Fruit fly (Drosophila melanogaster) whole organism, embryonic: ENCODE measurements around the gene CG4968.

Experiments
- Asciz ChIP-seq: fragments of 200-800 bp; sonication (Bioruptor generic); optimal IDR thresholded peaks from 2 replicates; lab custom pipeline; 2017; ENCODE audit warnings: missing biosample characterization, mild to moderate bottlenecking, missing genetic modification characterization, missing genetic modification reagents
- Atf6 ChIP-seq: fragments of 200-800 bp; sonication (Bioruptor generic); IDR thresholded peaks from 2 replicates; pipeline ENCODE4 v1.3.6; 2022; ENCODE audit warnings: missing biosample characterization, missing genetic modification characterization
- BEAF-32 ChIP-seq: fragments of 200-800 bp; sonication (Bioruptor generic); optimal IDR thresholded peaks from 3 replicates; lab custom pipeline; 2017; ENCODE audit warnings: missing biosample characterization, missing genetic modification characterization, mild to moderate bottlenecking, moderate library complexity, missing genetic modification reagents
- CG10431 ChIP-seq: fragments of 200-800 bp; sonication (Bioruptor generic); optimal IDR thresholded peaks from 3 replicates; lab custom pipeline; 2018; ENCODE audit warnings: missing biosample characterization, mild to moderate bottlenecking, missing genetic modification characterization
- CG12071 ChIP-seq: fragments of 200-800 bp; sonication (Bioruptor generic); optimal IDR thresholded peaks from 3 replicates; lab custom pipeline; 2018; ENCODE audit warnings: missing biosample characterization, mild to moderate bottlenecking, missing genetic modification characterization
- CG12299 ChIP-seq: fragments of 200-800 bp; sonication (Bioruptor generic); optimal IDR thresholded peaks from 2 replicates; lab custom pipeline; 2018; ENCODE audit warnings: missing biosample characterization, mild to moderate bottlenecking, missing genetic modification characterization
- CG12942 ChIP-seq: fragments of 200-800 bp; sonication (Bioruptor generic); optimal IDR thresholded peaks from 3 replicates; lab custom pipeline; 2016; ENCODE audit warnings: missing biosample characterization, missing genetic modification characterization
- CG13123 ChIP-seq: fragments of 200-800 bp; sonication (Bioruptor generic); optimal IDR thresholded peaks from 2 replicates; lab custom pipeline; 2016; ENCODE audit warnings: missing biosample characterization, missing genetic modification characterization
- CG1647 ChIP-seq: fragments of 200-800 bp; sonication (Bioruptor generic); optimal IDR thresholded peaks from 3 replicates; lab custom pipeline; 2016; ENCODE audit warnings: missing biosample characterization, missing genetic modification characterization
- CG17829 ChIP-seq: fragments of 200-800 bp; optimal IDR thresholded peaks from 2 replicates; lab custom pipeline; 2019; ENCODE audit warnings: missing biosample characterization, mild to moderate bottlenecking, missing genetic modification characterization, moderate library complexity
- CG4424 ChIP-seq: fragments of 200-800 bp; sonication (Bioruptor generic); optimal IDR thresholded peaks from 3 replicates; lab custom pipeline; 2016; ENCODE audit warnings: missing biosample characterization, missing genetic modification characterization
- CG4617 ChIP-seq: fragments of 200-800 bp; sonication (Bioruptor generic); optimal IDR thresholded peaks from 3 replicates; lab custom pipeline; 2016; ENCODE audit warnings: missing biosample characterization, missing genetic modification characterization, borderline replicate concordance
- CG5953 ChIP-seq: fragments of 200-800 bp; sonication (Bioruptor generic); IDR thresholded peaks from 2 replicates; pipeline ENCODE4 v1.3.6; 2022; ENCODE audit warnings: missing biosample characterization, missing genetic modification characterization
- CG6654 ChIP-seq: fragments of 200-800 bp; sonication (Bioruptor generic); optimal IDR thresholded peaks from 2 replicates; lab custom pipeline; 2017; ENCODE audit warnings: missing biosample characterization, mild to moderate bottlenecking, missing genetic modification characterization
- CG6813 ChIP-seq: fragments of 200-800 bp; sonication (Bioruptor generic); optimal IDR thresholded peaks from 2 replicates; lab custom pipeline; 2017; ENCODE audit warnings: missing biosample characterization, missing genetic modification characterization, mild to moderate bottlenecking, moderate library complexity, missing genetic modification reagents
- CG9609 ChIP-seq: fragments of 200-800 bp; sonication (Bioruptor generic); optimal IDR thresholded peaks from 3 replicates; lab custom pipeline; 2016; ENCODE audit warnings: missing biosample characterization, missing genetic modification characterization
- Dbx ChIP-seq: fragments of 200-800 bp; sonication (Bioruptor generic); IDR thresholded peaks from 3 replicates; pipeline ENCODE4 v1.3.6; 2022; ENCODE audit warnings: missing biosample characterization, missing genetic modification characterization
- HLHmδ ChIP-seq: fragments of 200-800 bp; sonication (Bioruptor generic); optimal IDR thresholded peaks from 2 replicates; lab custom pipeline; 2018; ENCODE audit warnings: missing biosample characterization, mild to moderate bottlenecking, missing genetic modification characterization, moderate library complexity
- Hsf ChIP-seq: fragments of 200-800 bp; sonication (Bioruptor generic); optimal IDR thresholded peaks from 3 replicates; lab custom pipeline; 2016; ENCODE audit warnings: missing biosample characterization, missing genetic modification characterization
- Lpt ChIP-seq: fragments of >200 bp; optimal IDR thresholded peaks from 2 replicates; lab custom pipeline; 2018; ENCODE audit warnings: missing biosample characterization, missing genetic modification characterization
- MBD-R2 ChIP-seq: fragments of 200-800 bp; sonication (Bioruptor generic); IDR thresholded peaks from 2 replicates; pipeline ENCODE4 v1.3.6; 2022; ENCODE audit warnings: missing biosample characterization, missing genetic modification characterization
- Nf-YC ChIP-seq: fragments of 200-800 bp; optimal IDR thresholded peaks from 3 replicates; lab custom pipeline; 2019; ENCODE audit warnings: missing biosample characterization, mild to moderate bottlenecking, missing genetic modification characterization, moderate library complexity
- NfI ChIP-seq: fragments of 200-800 bp; sonication (Bioruptor generic); optimal IDR thresholded peaks from 3 replicates; lab custom pipeline; 2018; ENCODE audit warnings: missing biosample characterization, mild to moderate bottlenecking, missing genetic modification characterization, moderate library complexity
- Scr ChIP-seq: fragments of 200-800 bp; sonication (Bioruptor generic); IDR thresholded peaks from 2 replicates; pipeline ENCODE4 v1.3.6; 2022; ENCODE audit warnings: missing biosample characterization, missing genetic modification characterization; ENCODE audit not compliant: partially characterized antibody
- Six4 ChIP-seq: fragments of 200-800 bp; sonication (Bioruptor generic); optimal IDR thresholded peaks from 2 replicates; lab custom pipeline; 2016; ENCODE audit warnings: missing biosample characterization, missing genetic modification characterization
- Trl ChIP-seq, 3 experiments: fragments of >200 bp in 2 of 3; fragments of 200-800 bp in 1 of 3; sonication (Bioruptor generic) in 1 of 3; optimal IDR thresholded peaks; 2 replicates in 1 of 3; 3 replicates in 2 of 3; lab custom pipeline; 2016 to 2017; ENCODE audit warnings: missing biosample characterization in 1 of 3, missing genetic modification characterization in 1 of 3
- ac ChIP-seq: fragments of 200-800 bp; sonication (Bioruptor generic); optimal IDR thresholded peaks from 3 replicates; lab custom pipeline; 2017; ENCODE audit warnings: missing biosample characterization, mild to moderate bottlenecking, missing genetic modification characterization
- ase ChIP-seq: fragments of 200-800 bp; sonication (Bioruptor generic); IDR thresholded peaks from 3 replicates; pipeline ENCODE4 v1.3.6; 2022; ENCODE audit warnings: missing biosample characterization, missing genetic modification characterization
- ash1 ChIP-seq: fragments of 200-800 bp; sonication (Bioruptor generic); optimal IDR thresholded peaks from 2 replicates; lab custom pipeline; 2018; ENCODE audit warnings: missing biosample characterization, mild to moderate bottlenecking, missing genetic modification characterization
- bbx ChIP-seq: fragments of 200-800 bp; sonication (Bioruptor generic); IDR thresholded peaks from 2 replicates; pipeline ENCODE4 v1.3.6; 2022; ENCODE audit warnings: missing biosample characterization, missing genetic modification characterization; ENCODE audit not compliant: partially characterized antibody
- bigmax ChIP-seq: fragments of 200-800 bp; sonication (Bioruptor generic); optimal IDR thresholded peaks from 2 replicates; lab custom pipeline; 2018; ENCODE audit warnings: missing biosample characterization, mild to moderate bottlenecking, missing genetic modification characterization
- br ChIP-seq: fragments of >200 bp; optimal IDR thresholded peaks from 2 replicates; lab custom pipeline; 2017
- btn ChIP-seq: fragments of 200-800 bp; sonication (Bioruptor generic); optimal IDR thresholded peaks from 2 replicates; lab custom pipeline; 2016; ENCODE audit warnings: missing biosample characterization, missing genetic modification characterization
- da ChIP-seq: fragments of 200-800 bp; sonication (Bioruptor generic); optimal IDR thresholded peaks from 2 replicates; lab custom pipeline; 2016; ENCODE audit warnings: missing biosample characterization, missing genetic modification characterization
- ems ChIP-seq: fragments of 200-800 bp; sonication (Bioruptor generic); optimal IDR thresholded peaks from 3 replicates; lab custom pipeline; 2016; ENCODE audit warnings: missing biosample characterization, missing genetic modification characterization
- esg ChIP-seq: fragments of 200-800 bp; sonication (Bioruptor generic); conservative IDR thresholded peaks from 2 replicates; pipeline ENCODE4 v1.3.6; 2022; ENCODE audit warnings: missing biosample characterization, missing genetic modification characterization
- fd64A ChIP-seq: fragments of 200-800 bp; sonication (Bioruptor generic); optimal IDR thresholded peaks from 3 replicates; lab custom pipeline; 2018; ENCODE audit warnings: missing biosample characterization, mild to moderate bottlenecking, missing genetic modification characterization
- fd96Cb ChIP-seq: fragments of 200-800 bp; sonication (Bioruptor generic); optimal IDR thresholded peaks from 2 replicates; lab custom pipeline; 2018; ENCODE audit warnings: missing biosample characterization, mild to moderate bottlenecking, missing genetic modification characterization, moderate library complexity
- h ChIP-seq: fragments of >200 bp; optimal IDR thresholded peaks from 2 replicates; lab custom pipeline; 2017
- ken ChIP-seq: fragments of 200-800 bp; sonication (Bioruptor generic); IDR thresholded peaks from 3 replicates; pipeline ENCODE4 v1.3.6; 2022; ENCODE audit warnings: missing biosample characterization, missing genetic modification characterization
- lbe ChIP-seq: fragments of 200-800 bp; sonication (Bioruptor generic); optimal IDR thresholded peaks from 2 replicates; lab custom pipeline; 2016; ENCODE audit warnings: missing biosample characterization, mild to moderate bottlenecking, missing genetic modification characterization
- nmo ChIP-seq: fragments of 200-800 bp; sonication (Bioruptor generic); optimal IDR thresholded peaks from 2 replicates; lab custom pipeline; 2018; ENCODE audit warnings: missing biosample characterization, mild to moderate bottlenecking, missing genetic modification characterization, moderate library complexity
- odd ChIP-seq: fragments of 200-800 bp; sonication (Bioruptor generic); optimal IDR thresholded peaks from 2 replicates; lab custom pipeline; 2017; ENCODE audit warnings: missing biosample characterization, mild to moderate bottlenecking, missing genetic modification characterization
- pb ChIP-seq: fragments of 200-800 bp; sonication (Bioruptor generic); optimal IDR thresholded peaks from 3 replicates; lab custom pipeline; 2016; ENCODE audit warnings: missing biosample characterization, missing genetic modification characterization
- pros ChIP-seq: fragments of 200-800 bp; sonication (Bioruptor generic); optimal IDR thresholded peaks from 3 replicates; lab custom pipeline; 2019; ENCODE audit warnings: missing biosample characterization, mild to moderate bottlenecking, missing genetic modification characterization, moderate library complexity
- pum ChIP-seq: fragments of 200-800 bp; sonication (Bioruptor generic); optimal IDR thresholded peaks from 2 replicates; lab custom pipeline; 2016; ENCODE audit warnings: missing biosample characterization, missing genetic modification characterization
- ro ChIP-seq: fragments of 200-800 bp; sonication (Bioruptor generic); IDR thresholded peaks from 2 replicates; pipeline ENCODE4 v1.3.6; 2022; ENCODE audit warnings: missing biosample characterization, missing genetic modification characterization
- shn ChIP-seq: fragments of 200-800 bp; sonication (Bioruptor generic); optimal IDR thresholded peaks from 3 replicates; lab custom pipeline; 2016; ENCODE audit warnings: missing biosample characterization, missing genetic modification characterization
- sisA ChIP-seq: fragments of 200-800 bp; sonication (Bioruptor generic); IDR thresholded peaks from 2 replicates; pipeline ENCODE4 v1.3.6; 2022; ENCODE audit warnings: missing biosample characterization, missing genetic modification characterization
- so ChIP-seq: fragments of 200-800 bp; sonication (Bioruptor generic); IDR thresholded peaks from 3 replicates; pipeline ENCODE4 v1.3.6; 2022; ENCODE audit warnings: missing biosample characterization, missing genetic modification characterization
- tx ChIP-seq: fragments of 200-800 bp; sonication (Bioruptor generic); optimal IDR thresholded peaks from 2 replicates; lab custom pipeline; 2016; ENCODE audit warnings: missing biosample characterization, missing genetic modification characterization
- vfl ChIP-seq: fragments of 200-800 bp; sonication (Bioruptor generic); optimal IDR thresholded peaks from 2 replicates; lab custom pipeline; 2016; ENCODE audit warnings: missing biosample characterization, missing genetic modification characterization

CG4968 gene

dm6 chr2L:10321036-10321583 lies 14.4 kb downstream of the CG4968 start (continued):
- TF ChIP-seq pum (GFP tag; lab: Kevin White, UChicago) (peak; percentile 2), CG9609 (no peak), pros (GFP tag; lab: Kevin White, UChicago) (no peak), CG17829 (tag; lab: Kevin White, UChicago) (peak; percentile 9), tx (GFP tag; lab: Kevin White, UChicago) (no peak), CG12299 (no peak), CG12071 (GFP tag; lab: Kevin White, UChicago) (no peak), MBD-R2 (GFP tag; lab: Robert Waterston, UW) (no peak), CG10431 (GFP tag; lab: Kevin White, UChicago) (no peak), btn (GFP tag; lab: Kevin White, UChicago) (no peak), Asciz (GFP tag; lab: Kevin White, UChicago) (no peak), BEAF-32 (GFP tag; lab: Kevin White, UChicago) (peak; percentile 78), CG13123 (GFP tag; lab: Kevin White, UChicago) (no peak), esg (GFP tag; lab: Robert Waterston, UW) (no peak), Hsf (GFP tag; lab: Kevin White, UChicago) (no peak), h (lab: Kevin White, UChicago) (no peak), Scr (GFP tag; lab: Robert Waterston, UW) (peak; percentile 81), CG6654 (GFP tag; lab: Kevin White, UChicago) (no peak), da (GFP tag; lab: Kevin White, UChicago) (no peak), ems (no peak), br (no peak), lbe (no peak), shn (GFP tag; lab: Kevin White, UChicago) (no peak), bigmax (GFP tag; lab: Kevin White, UChicago) (no peak), bbx (GFP tag; lab: Robert Waterston, UW) (no peak), Lpt (GFP tag; lab: Kevin White, UChicago) (no peak), Six4 (GFP tag; lab: Kevin White, UChicago) (no peak), NfI (peak; percentile 16), fd64A (GFP tag; lab: Kevin White, UChicago) (no peak), HLHmδ (GFP tag; lab: Kevin White, UChicago) (no peak), vfl (GFP tag; lab: Kevin White, UChicago) (no peak), fd96Cb (tag; lab: Kevin White, UChicago) (no peak), CG1647 (GFP tag; lab: Kevin White, UChicago) (no peak), Nf-YC (tag; lab: Kevin White, UChicago) (peak; percentile 2), CG4617 (GFP tag; lab: Kevin White, UChicago) (no peak), so (no peak), ro (GFP tag; lab: Robert Waterston, UW) (no peak), ase (GFP tag; lab: Robert Waterston, UW) (no peak), ac (GFP tag; lab: Kevin White, UChicago) (no peak), ken (no peak), sisA (GFP tag; lab: Robert Waterston, UW) (no peak), CG4424 (GFP tag; lab: Kevin White, UChicago) (peak; percentile 36), CG12942 (GFP tag; lab: Kevin White, UChicago) (no peak), CG6813 (no peak), ash1 (GFP tag; lab: Kevin White, UChicago) (no peak), Trl (optimal IDR thresholded peaks at IDR 0.05; lab: Kevin White, UChicago) (no peak), Trl (GFP tag; optimal IDR thresholded peaks at IDR 0.05; lab: Kevin White, UChicago) (no peak), nmo (GFP tag; lab: Kevin White, UChicago) (peak; percentile 22), odd (no peak), Dbx (peak; percentile 43; the same call in 1 of the 3 replicates), CG5953 (0 out of 2 replicates have a peak, but pooled peaks have one; percentile 10), pb (peak; percentile 4), Atf6 (no peak)
